Worm (Caenorhabditis elegans): Measurements from ENCODE around the gene mboa-2.

mboa-2 gene

ce11 chrV:11078104-11078724 lies 44.1 kb downstream of the mboa-2 start, which contains the start of gene act-2 (continued):
- TF ChIP-seq F10B5.3 (tag; optimal IDR thresholded peaks at IDR 0.05) (no peak), F44E2.7 (GFP tag; IDR thresholded peaks at IDR 0.05) (no peak), zip-11 (GFP tag; IDR thresholded peaks at IDR 0.05) (no peak), spr-1 (tag; optimal IDR thresholded peaks at IDR 0.05) (peak; percentile 37), madf-9 (GFP tag; conservative IDR thresholded peaks at IDR 0.05) (peak; percentile 59; the same call in 1 of the 2 replicates), duxl-1 (tag; optimal IDR thresholded peaks at IDR 0.05; ENCODE audit: poor library complexity) (peak; percentile 10), hmg-1.1 (GFP tag; IDR thresholded peaks at IDR 0.05) (peak; percentile 57; the same call in 1 of the 2 replicates), ZK337.2 (GFP tag; IDR thresholded peaks at IDR 0.05) (no peak), mes-2 (tag; optimal IDR thresholded peaks at IDR 0.05; ENCODE audit: poor library complexity, severe bottlenecking) (peak; percentile 76), Y5F2A.4 (GFP tag; optimal IDR thresholded peaks at IDR 0.05) (no peak), mdl-1 (tag; optimal IDR thresholded peaks at IDR 0.05) (peak in 1 of 2 experiments; percentile 69), arid-1 (GFP tag; conservative IDR thresholded peaks at IDR 0.05) (no peak)

DNA sequence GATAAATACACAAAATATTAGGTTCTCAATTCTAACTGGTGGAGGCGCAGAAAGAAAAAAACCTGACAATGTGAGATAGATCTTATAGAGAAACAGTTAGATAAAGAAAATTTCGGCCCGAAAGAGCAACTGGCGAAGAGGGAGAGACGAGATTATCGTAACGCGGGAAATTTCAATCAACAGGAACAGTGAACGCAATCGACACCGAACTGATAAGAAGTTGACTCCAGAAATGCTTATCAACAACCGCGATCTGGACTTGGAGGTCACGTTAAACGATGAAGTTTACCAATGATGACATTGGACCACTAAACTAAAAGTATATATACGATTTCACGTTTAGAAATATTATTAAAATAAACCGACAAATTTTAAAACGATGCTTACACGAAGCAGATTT lies 45.9 kb downstream of the mboa-2 start:
- TF ChIP-seq nhr-237 (tag; optimal IDR thresholded peaks at IDR 0.05): no peak
- TF ChIP-seq mxl-2 (GFP tag; conservative IDR thresholded peaks at IDR 0.05): peak; percentile 50; the same call in 1 of the 2 replicates
- TF ChIP-seq Y75B8A.6 (GFP tag; IDR thresholded peaks at IDR 0.05): 0 out of 2 replicates have a peak, but pooled peaks have one; percentile 12
- TF ChIP-seq hlh-11 (tag; optimal IDR thresholded peaks at IDR 0.05): peak; percentile 15
- TF ChIP-seq aha-1 (tag): peak; percentile 55
- TF ChIP-seq F44E2.7 (GFP tag; IDR thresholded peaks at IDR 0.05): 0 out of 2 replicates have a peak, but pooled peaks have one; percentile 30
- 0 out of 2 replicates have a peak, but pooled peaks have one; percentile 26 for TF ChIP-seq hmg-1.1 (GFP tag; IDR thresholded peaks at IDR 0.05)
- no peak for TF ChIP-seq Y5F2A.4 (GFP tag; optimal IDR thresholded peaks at IDR 0.05)
- TF ChIP-seq nhr-6 (tag; optimal IDR thresholded peaks at IDR 0.05): peak; percentile 10
- no peak for TF ChIP-seq cey-2 (tag; optimal IDR thresholded peaks at IDR 0.05; ENCODE audit: borderline replicate concordance, insufficient read depth)
- peak; percentile 81; the same call in 1 of the 2 replicates for TF ChIP-seq dmd-8 (GFP tag; IDR thresholded peaks at IDR 0.05)
- TF ChIP-seq lin-38 (GFP tag; IDR thresholded peaks at IDR 0.05): peak; percentile 83
- peak; percentile 46; the same call in 1 of the 2 replicates for TF ChIP-seq tra-1 (GFP tag; IDR thresholded peaks at IDR 0.05)
- peak; percentile 50 for TF ChIP-seq lin-13 (GFP tag; optimal IDR thresholded peaks at IDR 0.05)
- TF ChIP-seq daf-19 (GFP tag; conservative IDR thresholded peaks at IDR 0.05): no peak
- TF ChIP-seq egl-27 (tag; optimal IDR thresholded peaks at IDR 0.05): no peak
- TF ChIP-seq pha-4 (GFP tag; IDR thresholded peaks at IDR 0.05): peak; percentile 49; the same call in 1 of the 2 replicates
- TF ChIP-seq pha-4 (tag; optimal IDR thresholded peaks at IDR 0.05): no peak
- TF ChIP-seq dmd-6 (GFP tag; IDR thresholded peaks at IDR 0.05): peak; percentile 22; the same call in 1 of the 2 replicates
- peak; percentile 77 for TF ChIP-seq ama-1 (optimal IDR thresholded peaks at IDR 0.05)
- no peak for TF ChIP-seq rbr-2 (tag; optimal IDR thresholded peaks at IDR 0.05)
- TF ChIP-seq F49E8.2 (tag; optimal IDR thresholded peaks at IDR 0.05; ENCODE audit: borderline replicate concordance): peak; percentile 93
- TF ChIP-seq arid-1 (GFP tag; conservative IDR thresholded peaks at IDR 0.05): peak; percentile 78
- TF ChIP-seq hlh-30 (tag; optimal IDR thresholded peaks at IDR 0.05; ENCODE audit: insufficient read depth): peak; percentile 22
- TF ChIP-seq lim-7 (GFP tag; IDR thresholded peaks at IDR 0.05): peak; percentile 57
- TF ChIP-seq set-16 (GFP tag; IDR thresholded peaks at IDR 0.05): no peak
- TF ChIP-seq unc-130 (GFP tag; optimal IDR thresholded peaks at IDR 0.05): peak; percentile 39
- 0 out of 2 replicates have a peak, but pooled peaks have one; percentile 9 for TF ChIP-seq lin-29 (GFP tag; IDR thresholded peaks at IDR 0.05)
- 0 out of 2 replicates have a peak, but pooled peaks have one; percentile 24 for TF ChIP-seq lin-1 (GFP tag; IDR thresholded peaks at IDR 0.05)
- peak; percentile 25 for TF ChIP-seq aly-2 (tag; optimal IDR thresholded peaks at IDR 0.05)
- peak; percentile 61; the same call in 1 of the 2 replicates for TF ChIP-seq snpc-1.2 (GFP tag; IDR thresholded peaks at IDR 0.05)
- TF ChIP-seq nhr-28 (tag; optimal IDR thresholded peaks at IDR 0.05): peak; percentile 12
- no peak for TF ChIP-seq mep-1 (tag; optimal IDR thresholded peaks at IDR 0.05)
- TF ChIP-seq mdt-29 (GFP tag; IDR thresholded peaks at IDR 0.05): peak; percentile 74
- TF ChIP-seq Y48G9A.11 (GFP tag; IDR thresholded peaks at IDR 0.05): peak; percentile 80; the same call in 1 of the 2 replicates
- TF ChIP-seq madf-5 (GFP tag; IDR thresholded peaks at IDR 0.05): peak in 1 of 2 experiments; percentile 83; a peak in 2 of 4 replicates
- no peak for TF ChIP-seq daf-8 (GFP tag; IDR thresholded peaks at IDR 0.05)
- TF ChIP-seq egl-43 (GFP tag; IDR thresholded peaks at IDR 0.05): peak; percentile 77; the same call in 1 of the 2 replicates
